In genomic region chrIV:1709695-1710315, ce11 we compare ENCODE assay signal across 8 worm cellular contexts.
A peak's percentile ranks its signal among the peaks of the same experiment; 100 is the strongest.
TF ChIP-seq lines count a peak whose summit lies in the region.

Gene pbs-1 (minus strand): TSS chrIV:1709745.
Gene K08D12.3 (plus strand): TSS chrIV:1710265.

TF ChIP-seq in whole organism, L1 larva, 84 proteins besides CTCF, POLR2A, EP300 and RAD21 (continues in another document):
- TF ChIP-seq C16A3.4 (tag; optimal IDR thresholded peaks at IDR 0.05; lab: Kevin White, UChicago) = peak; percentile 85
- TF ChIP-seq lsy-2 (tag; optimal IDR thresholded peaks at IDR 0.05; lab: Kevin White, UChicago) = peak; percentile 88 to 94
- TF ChIP-seq rnt-1 (tag; optimal IDR thresholded peaks at IDR 0.05; lab: Kevin White, UChicago) = peak; percentile 89
- TF ChIP-seq nhr-90 (tag; optimal IDR thresholded peaks at IDR 0.05; lab: Kevin White, UChicago; ENCODE audit: poor library complexity) = peak; percentile 84
- TF ChIP-seq Y116A8C.19 (tag; optimal IDR thresholded peaks at IDR 0.05; lab: Kevin White, UChicago; ENCODE audit: borderline replicate concordance) = no peak
- peak; percentile 73 for TF ChIP-seq lin-39 (tag; optimal IDR thresholded peaks at IDR 0.05; lab: Kevin White, UChicago)
- no peak for TF ChIP-seq alr-1 (tag; optimal IDR thresholded peaks at IDR 0.05; lab: Kevin White, UChicago; ENCODE audit: borderline replicate concordance)
- peak; percentile 72 for TF ChIP-seq blmp-1 (tag; optimal IDR thresholded peaks at IDR 0.05; lab: Kevin White, UChicago)
- peak; percentile 55 for TF ChIP-seq aly-2 (tag; optimal IDR thresholded peaks at IDR 0.05; lab: Kevin White, UChicago)
- peak; percentile 39 for TF ChIP-seq F16B12.6 (tag; optimal IDR thresholded peaks at IDR 0.05; lab: Kevin White, UChicago)

TF ChIP-seq in whole organism, L2 larva, 48 proteins besides CTCF, POLR2A, EP300 and RAD21 (continues in another document):
- TF ChIP-seq peb-1 (tag; optimal IDR thresholded peaks at IDR 0.05; lab: Kevin White, UChicago) = no peak
- TF ChIP-seq lin-11 (tag; optimal IDR thresholded peaks at IDR 0.05; lab: Kevin White, UChicago) = peak; percentile 64
- no peak for TF ChIP-seq alr-1 (tag; optimal IDR thresholded peaks at IDR 0.05; lab: Kevin White, UChicago)
- TF ChIP-seq snpc-4 (tag; optimal IDR thresholded peaks at IDR 0.05; lab: Kevin White, UChicago) = peak; percentile 31
- no peak for TF ChIP-seq mbf-1 (tag; optimal IDR thresholded peaks at IDR 0.05; lab: Kevin White, UChicago)
- no peak for TF ChIP-seq nhr-237 (tag; optimal IDR thresholded peaks at IDR 0.05; lab: Kevin White, UChicago)
- TF ChIP-seq crh-2 (tag; optimal IDR thresholded peaks at IDR 0.05; lab: Kevin White, UChicago) = peak; percentile 87
- peak; percentile 81 for TF ChIP-seq nhr-21 (tag; optimal IDR thresholded peaks at IDR 0.05; lab: Kevin White, UChicago)
- no peak for TF ChIP-seq unc-62 (GFP tag; optimal IDR thresholded peaks at IDR 0.05; lab: Kevin White, UChicago)
- peak; percentile 12 for TF ChIP-seq blmp-1 (tag; optimal IDR thresholded peaks at IDR 0.05; lab: Kevin White, UChicago; ENCODE audit: insufficient read depth)
- peak; percentile 55 for TF ChIP-seq ceh-16 (tag; optimal IDR thresholded peaks at IDR 0.05; lab: Kevin White, UChicago)
- peak; percentile 63 for TF ChIP-seq mab-5 (tag; optimal IDR thresholded peaks at IDR 0.05; lab: Kevin White, UChicago)

TF ChIP-seq in whole organism, L3 larva, 47 proteins besides CTCF, POLR2A, EP300 and RAD21 (continues in another document):
- no peak for TF ChIP-seq fos-1 (tag; optimal IDR thresholded peaks at IDR 0.05; lab: Kevin White, UChicago)
- TF ChIP-seq pha-4 (tag; optimal IDR thresholded peaks at IDR 0.05; lab: Kevin White, UChicago) = peak; percentile 87
- TF ChIP-seq lin-15B (tag; optimal IDR thresholded peaks at IDR 0.05; lab: Kevin White, UChicago) = peak; percentile 89
- TF ChIP-seq mdl-1 (tag; optimal IDR thresholded peaks at IDR 0.05; lab: Kevin White, UChicago) = no peak
- no peak for TF ChIP-seq mml-1 (tag; optimal IDR thresholded peaks at IDR 0.05; lab: Kevin White, UChicago)
- peak; percentile 78 for TF ChIP-seq nhr-43 (tag; optimal IDR thresholded peaks at IDR 0.05; lab: Kevin White, UChicago; ENCODE audit: poor library complexity, severe bottlenecking)
- no peak for TF ChIP-seq nhr-12 (tag; optimal IDR thresholded peaks at IDR 0.05; lab: Kevin White, UChicago)
- peak; percentile 44 for TF ChIP-seq R02D3.7 (tag; optimal IDR thresholded peaks at IDR 0.05; lab: Kevin White, UChicago)
- TF ChIP-seq ceh-28 (tag; optimal IDR thresholded peaks at IDR 0.05; lab: Kevin White, UChicago) = peak; percentile 67
- peak; percentile 61 for TF ChIP-seq snpc-4 (tag; optimal IDR thresholded peaks at IDR 0.05; lab: Kevin White, UChicago)
- peak; percentile 32 for TF ChIP-seq ceh-82 (tag; optimal IDR thresholded peaks at IDR 0.05; lab: Kevin White, UChicago)
- TF ChIP-seq jun-1 (tag; optimal IDR thresholded peaks at IDR 0.05; lab: Kevin White, UChicago) = peak; percentile 60

TF ChIP-seq in whole organism, L4 larva, 104 proteins besides CTCF, POLR2A, EP300 and RAD21 (continues in another document):
- TF ChIP-seq lin-38 (GFP tag; IDR thresholded peaks at IDR 0.05; lab: Robert Waterston, UW) = peak; percentile 81
- no peak for TF ChIP-seq daf-16 (GFP tag; optimal IDR thresholded peaks at IDR 0.05; lab: Kevin White, UChicago)
- TF ChIP-seq daf-16 (tag; optimal IDR thresholded peaks at IDR 0.05; lab: Kevin White, UChicago) = peak; percentile 25
- no peak for TF ChIP-seq lin-29 (GFP tag; IDR thresholded peaks at IDR 0.05; lab: Robert Waterston, UW)
- TF ChIP-seq lin-15B (tag; optimal IDR thresholded peaks at IDR 0.05; lab: Kevin White, UChicago) = no peak
- no peak for TF ChIP-seq ceh-32 (tag; optimal IDR thresholded peaks at IDR 0.05; lab: Kevin White, UChicago; ENCODE audit: poor library complexity)
- peak in 1 of 2 experiments; percentile 49 for TF ChIP-seq mdl-1 (tag; optimal IDR thresholded peaks at IDR 0.05; lab: Kevin White, UChicago)
- peak; percentile 62 for TF ChIP-seq nhr-6 (tag; optimal IDR thresholded peaks at IDR 0.05; lab: Kevin White, UChicago)
- peak in 1 of 2 experiments; percentile 75 for TF ChIP-seq hif-1 (tag; optimal IDR thresholded peaks at IDR 0.05; lab: Kevin White, UChicago)
- peak; percentile 75 for TF ChIP-seq hlh-30 (tag; optimal IDR thresholded peaks at IDR 0.05; lab: Kevin White, UChicago; ENCODE audit: insufficient read depth)
- peak; percentile 75 for TF ChIP-seq nhr-102 (tag; optimal IDR thresholded peaks at IDR 0.05; lab: Kevin White, UChicago)

TF ChIP-seq in whole organism, late embryonic, 69 proteins besides CTCF, POLR2A, EP300 and RAD21:
- no peak for TF ChIP-seq unc-3 (GFP tag; conservative IDR thresholded peaks at IDR 0.05; lab: Robert Waterston, UW)
- no peak for TF ChIP-seq unc-3 (tag; optimal IDR thresholded peaks at IDR 0.05; lab: Kevin White, UChicago)
- no peak for TF ChIP-seq pqm-1 (tag; optimal IDR thresholded peaks at IDR 0.05; lab: Kevin White, UChicago)
- TF ChIP-seq unc-42 (tag; optimal IDR thresholded peaks at IDR 0.05; lab: Kevin White, UChicago) = no peak
- TF ChIP-seq unc-55 (GFP tag; optimal IDR thresholded peaks at IDR 0.05; lab: Kevin White, UChicago) = peak; percentile 44
- peak; percentile 19 for TF ChIP-seq tbx-2 (tag; optimal IDR thresholded peaks at IDR 0.05; lab: Kevin White, UChicago)
- TF ChIP-seq nhr-232 (tag; optimal IDR thresholded peaks at IDR 0.05; lab: Kevin White, UChicago) = no peak
- TF ChIP-seq nfya-1 (tag; optimal IDR thresholded peaks at IDR 0.05; lab: Kevin White, UChicago) = peak; percentile 58
- TF ChIP-seq hlh-30 (tag; optimal IDR thresholded peaks at IDR 0.05; lab: Kevin White, UChicago; ENCODE audit: insufficient read depth) = peak; percentile 6
- TF ChIP-seq ztf-16 (tag; optimal IDR thresholded peaks at IDR 0.05; lab: Kevin White, UChicago) = no peak

TF ChIP-seq in whole organism, midembryonic, 9 proteins besides CTCF, POLR2A, EP300 and RAD21:
- TF ChIP-seq flt-1 (GFP tag; IDR thresholded peaks at IDR 0.05; lab: Robert Waterston, UW) = no peak
- no peak for TF ChIP-seq T22C8.4 (GFP tag; IDR thresholded peaks at IDR 0.05; lab: Robert Waterston, UW)
- 0 out of 2 replicates have a peak, but pooled peaks have one; percentile 24 for TF ChIP-seq ztf-23 (GFP tag; IDR thresholded peaks at IDR 0.05; lab: Robert Waterston, UW)
- TF ChIP-seq tab-1 (GFP tag; IDR thresholded peaks at IDR 0.05; lab: Robert Waterston, UW) = no peak

TF ChIP-seq in whole organism, mixed stage, embryonic, 35 proteins besides CTCF, POLR2A, EP300 and RAD21:
- TF ChIP-seq lin-13 (tag; optimal IDR thresholded peaks at IDR 0.05; lab: Kevin White, UChicago) (peak; percentile 88), pha-4 (tag; optimal IDR thresholded peaks at IDR 0.05; lab: Kevin White, UChicago) (peak; percentile 64), zip-8 (tag; optimal IDR thresholded peaks at IDR 0.05; lab: Kevin White, UChicago) (no peak), unc-62 (GFP tag; optimal IDR thresholded peaks at IDR 0.05; lab: Kevin White, UChicago) (no peak), ceh-39 (tag; optimal IDR thresholded peaks at IDR 0.05; lab: Kevin White, UChicago) (peak; percentile 49), lsy-2 (tag; optimal IDR thresholded peaks at IDR 0.05; lab: Kevin White, UChicago) (peak; percentile 72), ces-1 (GFP tag; optimal IDR thresholded peaks at IDR 0.05; lab: Kevin White, UChicago) (peak; percentile 22), mep-1 (tag; optimal IDR thresholded peaks at IDR 0.05; lab: Kevin White, UChicago) (peak; percentile 55), nhr-237 (tag; optimal IDR thresholded peaks at IDR 0.05; lab: Kevin White, UChicago) (peak; percentile 30)

TF ChIP-seq in whole organism, young adult, 124 proteins besides CTCF, POLR2A, EP300 and RAD21 (continues in another document):
- TF ChIP-seq nhr-80 (tag; optimal IDR thresholded peaks at IDR 0.05; lab: Kevin White, UChicago) (peak; percentile 19), ceh-40 (GFP tag; IDR thresholded peaks at IDR 0.05; lab: Robert Waterston, UW) (no peak), K11D2.4 (GFP tag; IDR thresholded peaks at IDR 0.05; lab: Robert Waterston, UW) (peak; percentile 51; the same call in 1 of the 2 replicates), attf-5 (GFP tag; optimal IDR thresholded peaks at IDR 0.05; lab: Kevin White, UChicago) (peak; percentile 16), zim-3 (tag; optimal IDR thresholded peaks at IDR 0.05; lab: Kevin White, UChicago) (no peak), ceh-27 (GFP tag; optimal IDR thresholded peaks at IDR 0.05; lab: Kevin White, UChicago) (peak; percentile 24), athp-1 (tag; optimal IDR thresholded peaks at IDR 0.05; lab: Kevin White, UChicago) (no peak), lin-35 (GFP tag; optimal IDR thresholded peaks at IDR 0.05; lab: Kevin White, UChicago) (peak in 2 of 3 experiments; percentile 7 to 87), dpl-1 (GFP tag; optimal IDR thresholded peaks at IDR 0.05; lab: Kevin White, UChicago) (peak; percentile 71), lin-40 (tag; optimal IDR thresholded peaks at IDR 0.05; lab: Kevin White, UChicago) (peak; percentile 78), C17E4.6 (GFP tag; IDR thresholded peaks at IDR 0.05; lab: Robert Waterston, UW) (no peak), F33H1.4 (GFP tag; IDR thresholded peaks at IDR 0.05; lab: Robert Waterston, UW) (peak; percentile 81), dox-1 (GFP tag; IDR thresholded peaks at IDR 0.05; lab: Robert Waterston, UW) (0 out of 2 replicates have a peak, but pooled peaks have one; percentile 29), attf-3 (GFP tag; conservative IDR thresholded peaks at IDR 0.05; lab: Robert Waterston, UW) (0 out of 2 replicates have a peak, but pooled peaks have one; percentile 42), chd-7 (tag; optimal IDR thresholded peaks at IDR 0.05; lab: Kevin White, UChicago) (no peak), hsf-1 (GFP tag; IDR thresholded peaks at IDR 0.05; lab: Robert Waterston, UW) (no peak), snpc-1.3 (tag; optimal IDR thresholded peaks at IDR 0.05; lab: Kevin White, UChicago; ENCODE audit: insufficient read depth) (peak; percentile 32), lsy-27 (tag; optimal IDR thresholded peaks at IDR 0.05; lab: Kevin White, UChicago; ENCODE audit: borderline replicate concordance, insufficient read depth) (no peak), snpc-1.1 (tag; optimal IDR thresholded peaks at IDR 0.05; lab: Kevin White, UChicago; ENCODE audit: insufficient read depth) (peak; percentile 17), madf-3 (GFP tag; IDR thresholded peaks at IDR 0.05; lab: Robert Waterston, UW) (peak; percentile 31; the same call in 1 of the 2 replicates), ztf-3 (GFP tag; optimal IDR thresholded peaks at IDR 0.05; lab: Kevin White, UChicago) (no peak), lin-54 (GFP tag; optimal IDR thresholded peaks at IDR 0.05; lab: Kevin White, UChicago) (peak; percentile 97), ekl-4 (GFP tag; IDR thresholded peaks at IDR 0.05; lab: Robert Waterston, UW) (peak; percentile 53), mcd-1 (GFP tag; IDR thresholded peaks at IDR 0.05; lab: Robert Waterston, UW) (peak; percentile 87), tbp1 (GFP tag; optimal IDR thresholded peaks at IDR 0.05; lab: Kevin White, UChicago) (peak; percentile 43), D2030.7 (GFP tag; IDR thresholded peaks at IDR 0.05; lab: Robert Waterston, UW) (peak; percentile 52), K12H6.12 (tag; optimal IDR thresholded peaks at IDR 0.05; lab: Kevin White, UChicago) (peak; percentile 29)
